Fruit fly (Drosophila melanogaster) whole organism: ENCODE results near the gene NLaz.

ENCODE experiments used
- CG8478 ChIP-seq: fragments of >200 bp; optimal IDR thresholded peaks from 2 replicates; lab custom pipeline; 2018; ENCODE audit warnings: inconsistent platforms
- Dll ChIP-seq: fragments of >200 bp; optimal IDR thresholded peaks from 2 replicates; lab custom pipeline; 2017
- EcR ChIP-seq, 2 experiments: fragments of >200 bp; optimal IDR thresholded peaks; 2 replicates each; lab custom pipeline; 2017; ENCODE audit warnings: missing biosample characterization in 2 of 2, missing genetic modification characterization in 2 of 2, missing genetic modification reagents in 2 of 2
- pan ChIP-seq: fragments of >200 bp; optimal IDR thresholded peaks from 2 replicates; lab custom pipeline; 2017
- psq ChIP-seq: fragments of >200 bp; optimal IDR thresholded peaks from 2 replicates; lab custom pipeline; 2017
- usp ChIP-seq: fragments of >200 bp; optimal IDR thresholded peaks from 2 replicates; lab custom pipeline; 2017; ENCODE audit warnings: missing biosample characterization, missing genetic modification characterization, mixed read lengths

dm6 chr2L:1361771-1362632 is at the start of gene NLaz:
- TF ChIP-seq psq (lab: Kevin White, UChicago) (no peak), usp (GFP tag; lab: Kevin White, UChicago) (no peak), EcR (GFP tag; optimal IDR thresholded peaks at IDR 0.05; lab: Kevin White, UChicago) (peak in 1 of 2 experiments; percentile 46), CG8478 (lab: Kevin White, UChicago) (no peak), Dll (lab: Kevin White, UChicago) (no peak), pan (lab: Kevin White, UChicago) (no peak)
